Worm (Caenorhabditis elegans) whole organism, L4 larva: ENCODE results near the gene ZC373.5.
A peak's percentile ranks its signal among the peaks of the same experiment; 100 is the strongest.

ENCODE experiments used
- T20F7.1 ChIP-seq: fragments of 200-800 bp; sonication (Bioruptor generic); optimal IDR thresholded peaks from 2 replicates; lab custom pipeline; 2018; ENCODE audit warnings: mild to moderate bottlenecking, missing genetic modification characterization, missing compliant biosample characterization
- T26A8.4 ChIP-seq: fragments of 200-800 bp; sonication (Bioruptor generic); IDR thresholded peaks from 2 replicates; pipeline ENCODE4 v1.3.6; 2022; ENCODE audit warnings: missing genetic modification characterization, missing compliant biosample characterization
- Y105C5A.15 ChIP-seq: fragments of 200-800 bp; sonication (Bioruptor generic); IDR thresholded peaks from 2 replicates; pipeline ENCODE4 v1.3.6; 2022; ENCODE audit warnings: missing genetic modification characterization, missing compliant biosample characterization
- aha-1 ChIP-seq: fragments of 150-350 bp; peaks from one replicate; lab custom pipeline; 2014; ENCODE audit warnings: missing biosample characterization, missing genetic modification characterization
- ceh-20 ChIP-seq: fragments of 200-800 bp; sonication (Bioruptor generic); IDR thresholded peaks from 2 replicates; pipeline ENCODE4 v1.3.6; 2022; ENCODE audit warnings: missing genetic modification reagents, missing genetic modification characterization, missing compliant biosample characterization
- ceh-32 ChIP-seq: sonication (generic microtip); optimal IDR thresholded peaks from 2 replicates; lab custom pipeline; 2016; ENCODE audit warnings: mild to moderate bottlenecking, missing genetic modification characterization, missing compliant biosample characterization; ENCODE audit not compliant: poor library complexity
- ceh-44 ChIP-seq: fragments of 200-800 bp; sonication (Bioruptor generic); IDR thresholded peaks from 2 replicates; pipeline ENCODE4 v1.3.6; 2022; ENCODE audit warnings: missing genetic modification reagents, missing genetic modification characterization, missing compliant biosample characterization
- daf-16 ChIP-seq, 3 experiments: sonication (generic microtip); optimal IDR thresholded peaks; 2 replicates each; lab custom pipeline; 2016 to 2017; ENCODE audit warnings: missing genetic modification characterization in 3 of 3, missing genetic modification reagents in 3 of 3, mild to moderate bottlenecking in 2 of 3, missing compliant biosample characterization in 2 of 3, missing biosample characterization in 1 of 3, moderate library complexity in 1 of 3
- dmd-6 ChIP-seq: fragments of 200-800 bp; sonication (Bioruptor generic); IDR thresholded peaks from 2 replicates; pipeline ENCODE4 v1.3.6; 2022; ENCODE audit warnings: missing genetic modification reagents, missing genetic modification characterization, missing compliant biosample characterization
- dmd-8 ChIP-seq: fragments of 200-800 bp; sonication (Bioruptor generic); IDR thresholded peaks from 2 replicates; pipeline ENCODE4 v1.3.6; 2022; ENCODE audit warnings: missing genetic modification characterization, missing compliant biosample characterization
- dve-1 ChIP-seq: sonication (generic microtip); optimal IDR thresholded peaks from 2 replicates; lab custom pipeline; 2017; ENCODE audit warnings: antibody characterized with exemption, mild to moderate bottlenecking, missing genetic modification characterization, missing compliant biosample characterization; ENCODE audit not compliant: insufficient read depth
- egl-27 ChIP-seq: sonication (generic microtip); optimal IDR thresholded peaks from 3 replicates; lab custom pipeline; 2017; ENCODE audit warnings: missing biosample characterization, missing genetic modification reagents, missing genetic modification characterization
- hif-1 ChIP-seq, 2 experiments: sonication (generic microtip); optimal IDR thresholded peaks; 2 replicates each; lab custom pipeline; 2016 to 2017; ENCODE audit warnings: missing compliant biosample characterization in 2 of 2, missing genetic modification characterization in 2 of 2, missing genetic modification reagents in 2 of 2, missing genotype in 2 of 2, mild to moderate bottlenecking in 1 of 2
- hlh-11 ChIP-seq: fragments of 200-800 bp; sonication (Bioruptor generic); optimal IDR thresholded peaks from 2 replicates; lab custom pipeline; 2018; ENCODE audit warnings: mild to moderate bottlenecking, missing genetic modification characterization, missing compliant biosample characterization
- hlh-30 ChIP-seq: sonication (generic microtip); optimal IDR thresholded peaks from 2 replicates; lab custom pipeline; 2017; ENCODE audit warnings: antibody characterized with exemption, mild to moderate bottlenecking, missing genetic modification characterization, missing compliant biosample characterization; ENCODE audit not compliant: insufficient read depth
- lim-7 ChIP-seq: fragments of 200-800 bp; sonication (Bioruptor generic); IDR thresholded peaks from 2 replicates; pipeline ENCODE4 v1.3.6; 2022; ENCODE audit warnings: missing genetic modification characterization, missing compliant biosample characterization
- lin-1 ChIP-seq: fragments of 200-800 bp; sonication (Bioruptor generic); IDR thresholded peaks from 2 replicates; pipeline ENCODE4 v1.3.6; 2022; ENCODE audit warnings: missing genetic modification reagents, missing genetic modification characterization, missing compliant biosample characterization
- lin-13 ChIP-seq: fragments of 150-350 bp; optimal IDR thresholded peaks from 2 replicates; lab custom pipeline; 2014; ENCODE audit warnings: missing biosample characterization, missing genetic modification reagents, missing genetic modification characterization
- lin-38 ChIP-seq: fragments of 200-800 bp; sonication (Bioruptor generic); IDR thresholded peaks from 2 replicates; pipeline ENCODE4 v1.3.6; 2022; ENCODE audit warnings: missing genetic modification reagents, missing genetic modification characterization, missing compliant biosample characterization
- madf-5 ChIP-seq, 2 experiments: fragments of 200-800 bp; sonication (Bioruptor generic); IDR thresholded peaks; 2 replicates each; pipeline ENCODE4 v1.3.6; 2022; ENCODE audit warnings: missing compliant biosample characterization in 2 of 2, missing genetic modification characterization in 2 of 2
- mdl-1 ChIP-seq, 2 experiments: fragments of 150-350 bp in 1 of 2; sonication (generic microtip) in 1 of 2; optimal IDR thresholded peaks; 2 replicates each; lab custom pipeline; 2014 to 2017; ENCODE audit warnings: missing biosample characterization in 2 of 2, missing genetic modification characterization in 2 of 2
- mdt-29 ChIP-seq: fragments of 200-800 bp; sonication (Bioruptor generic); IDR thresholded peaks from 2 replicates; pipeline ENCODE4 v1.3.6; 2022; ENCODE audit warnings: missing genetic modification reagents, missing genetic modification characterization, missing compliant biosample characterization
- mep-1 ChIP-seq: fragments of 150-350 bp; sonication (generic microtip); optimal IDR thresholded peaks from 3 replicates; lab custom pipeline; 2014; ENCODE audit warnings: missing biosample characterization, missing genetic modification characterization
- mes-2 ChIP-seq: sonication (generic microtip); optimal IDR thresholded peaks from 2 replicates; lab custom pipeline; 2016; ENCODE audit warnings: missing genotype, mild to moderate bottlenecking, missing genetic modification characterization, missing compliant biosample characterization; ENCODE audit not compliant: poor library complexity, severe bottlenecking
- mxl-2 ChIP-seq: fragments of 200-800 bp; sonication (Bioruptor generic); conservative IDR thresholded peaks from 2 replicates; pipeline ENCODE4 v1.3.6; 2022; ENCODE audit warnings: missing genetic modification reagents, missing genetic modification characterization, missing compliant biosample characterization
- nhr-10 ChIP-seq: fragments of 150-350 bp; optimal IDR thresholded peaks from 2 replicates; lab custom pipeline; 2014; ENCODE audit warnings: missing biosample characterization, missing genetic modification characterization
- nhr-102 ChIP-seq: sonication (generic microtip); optimal IDR thresholded peaks from 2 replicates; lab custom pipeline; 2016; ENCODE audit warnings: mild to moderate bottlenecking, missing genetic modification characterization, moderate library complexity, missing compliant biosample characterization
- nhr-11 ChIP-seq: fragments of 150-350 bp; optimal IDR thresholded peaks from 2 replicates; lab custom pipeline; 2014; ENCODE audit warnings: missing biosample characterization, missing genetic modification characterization
- nhr-111 ChIP-seq: fragments of 200-800 bp; sonication (Bioruptor generic); optimal IDR thresholded peaks from 2 replicates; lab custom pipeline; 2018; ENCODE audit warnings: mild to moderate bottlenecking, missing genetic modification characterization, missing compliant biosample characterization
- nhr-25 ChIP-seq: sonication (generic microtip); optimal IDR thresholded peaks from 2 replicates; lab custom pipeline; 2017; ENCODE audit warnings: missing genetic modification characterization, mild to moderate bottlenecking, missing compliant biosample characterization, antibody characterized with exemption, moderate library complexity, borderline replicate concordance; ENCODE audit not compliant: insufficient read depth
- nhr-28 ChIP-seq: fragments of 150-350 bp; optimal IDR thresholded peaks from 2 replicates; lab custom pipeline; 2014; ENCODE audit warnings: missing biosample characterization, missing genetic modification characterization
- nhr-48 ChIP-seq: sonication (generic microtip); optimal IDR thresholded peaks from 2 replicates; lab custom pipeline; 2016; ENCODE audit warnings: mild to moderate bottlenecking, missing genetic modification characterization, missing compliant biosample characterization
- nhr-6 ChIP-seq: fragments of 150-350 bp; optimal IDR thresholded peaks from 2 replicates; lab custom pipeline; 2014; ENCODE audit warnings: missing biosample characterization, missing genetic modification characterization
- nhr-77 ChIP-seq: fragments of 150-350 bp; optimal IDR thresholded peaks from 2 replicates; lab custom pipeline; 2014; ENCODE audit warnings: missing biosample characterization, missing genetic modification characterization
- php-3 ChIP-seq: fragments of 200-800 bp; sonication (Bioruptor generic); IDR thresholded peaks from 2 replicates; pipeline ENCODE4 v1.3.6; 2022; ENCODE audit warnings: missing genetic modification reagents, missing genetic modification characterization, missing compliant biosample characterization
- pqm-1 ChIP-seq: sonication (generic microtip); optimal IDR thresholded peaks from 2 replicates; lab custom pipeline; 2017; ENCODE audit warnings: missing biosample characterization, missing genetic modification characterization
- rbr-2 ChIP-seq: sonication (generic microtip); optimal IDR thresholded peaks from 2 replicates; lab custom pipeline; 2016; ENCODE audit warnings: missing genotype, missing genetic modification characterization, missing compliant biosample characterization
- snpc-4 ChIP-seq: fragments of 150-350 bp; optimal IDR thresholded peaks from 2 replicates; lab custom pipeline; 2014; ENCODE audit warnings: missing biosample characterization, missing genetic modification characterization
- spr-1 ChIP-seq: sonication (generic microtip); optimal IDR thresholded peaks from 2 replicates; lab custom pipeline; 2016; ENCODE audit warnings: mild to moderate bottlenecking, missing genetic modification characterization, missing compliant biosample characterization
- tag-97 ChIP-seq: fragments of 200-800 bp; sonication (Bioruptor generic); IDR thresholded peaks from 2 replicates; pipeline ENCODE4 v1.3.6; 2022; ENCODE audit warnings: missing genetic modification characterization, missing compliant biosample characterization
- tra-1 ChIP-seq: fragments of 200-800 bp; sonication (Bioruptor generic); IDR thresholded peaks from 2 replicates; pipeline ENCODE4 v1.3.6; 2022; ENCODE audit warnings: missing genetic modification reagents, missing genetic modification characterization, missing compliant biosample characterization
- unc-39 ChIP-seq: sonication (generic microtip); optimal IDR thresholded peaks from 2 replicates; lab custom pipeline; 2017; ENCODE audit warnings: missing biosample characterization, missing genetic modification characterization
- unc-62 ChIP-seq, 3 experiments: fragments of 150-350 bp in 1 of 3; sonication (generic microtip); optimal IDR thresholded peaks in 2 of 3; peaks in 1 of 3; 1 replicate in 1 of 3; 2 replicates in 2 of 3; lab custom pipeline; 2014 to 2017; ENCODE audit warnings: missing biosample characterization in 3 of 3, missing genetic modification characterization in 3 of 3, missing genetic modification reagents in 3 of 3, missing genotype in 1 of 3
- zag-1 ChIP-seq: fragments of 150-350 bp; optimal IDR thresholded peaks from 2 replicates; lab custom pipeline; 2014; ENCODE audit warnings: missing biosample characterization, missing genetic modification characterization
- zip-11 ChIP-seq: fragments of 200-800 bp; sonication (Bioruptor generic); IDR thresholded peaks from 2 replicates; pipeline ENCODE4 v1.3.6; 2022; ENCODE audit warnings: missing genetic modification characterization, missing compliant biosample characterization
- zip-2 ChIP-seq: fragments of 150-350 bp; optimal IDR thresholded peaks from 2 replicates; lab custom pipeline; 2014; ENCODE audit warnings: missing biosample characterization, missing genetic modification characterization
- ztf-7 ChIP-seq: fragments of 150-350 bp; optimal IDR thresholded peaks from 2 replicates; lab custom pipeline; 2014; ENCODE audit warnings: missing biosample characterization, missing genetic modification characterization

Gene ZC373.5

ce11 chrX:10053742-10054409 lies 20.3 kb downstream of the ZC373.5 start, which contains the start of gene cbs-1 (continued):
- no peak for TF ChIP-seq rbr-2 (tag; lab: Kevin White, UChicago)
- no peak for TF ChIP-seq snpc-4
- no peak for TF ChIP-seq nhr-11 (tag; lab: Kevin White, UChicago)
- TF ChIP-seq zag-1 (tag; lab: Kevin White, UChicago), result no peak
- TF ChIP-seq nhr-111 (GFP tag; lab: Kevin White, UChicago), result no peak
- peak; percentile 5 for TF ChIP-seq nhr-28 (tag; lab: Kevin White, UChicago)
- TF ChIP-seq lim-7, result no peak
- no peak for TF ChIP-seq unc-39 (tag; lab: Kevin White, UChicago)
- TF ChIP-seq ztf-7, result no peak
- TF ChIP-seq madf-5 (GFP tag; IDR thresholded peaks at IDR 0.05; lab: Robert Waterston, UW), result no peak
- TF ChIP-seq egl-27, result no peak
- peak; percentile 15; the same call in 1 of the 2 replicates for TF ChIP-seq dmd-6 (GFP tag; lab: Robert Waterston, UW)
- TF ChIP-seq dve-1 (tag; lab: Kevin White, UChicago), result peak; percentile 76

ce11 chrX:10051625-10052024 lies 22.6 kb downstream of the ZC373.5 start:
- TF ChIP-seq tra-1 (GFP tag; lab: Robert Waterston, UW) (peak; percentile 52; the same call in 1 of the 2 replicates), mdt-29 (GFP tag; lab: Robert Waterston, UW) (0 out of 2 replicates have a peak, but pooled peaks have one; percentile 53), mes-2 (tag; lab: Kevin White, UChicago) (no peak), nhr-77 (tag; lab: Kevin White, UChicago) (peak; percentile 57), zip-11 (GFP tag; lab: Robert Waterston, UW) (no peak), zip-2 (tag; lab: Kevin White, UChicago) (peak; percentile 43), dmd-6 (GFP tag; lab: Robert Waterston, UW) (peak; percentile 90), tag-97 (GFP tag; lab: Robert Waterston, UW) (no peak), nhr-102 (tag; lab: Kevin White, UChicago) (peak; percentile 73), nhr-10 (tag; lab: Kevin White, UChicago) (peak; percentile 47), daf-16 (GFP tag; optimal IDR thresholded peaks at IDR 0.05; lab: Kevin White, UChicago) (peak in 1 of 2 experiments; percentile 45), daf-16 (tag; optimal IDR thresholded peaks at IDR 0.05; lab: Kevin White, UChicago) (peak; percentile 95), nhr-25 (tag; lab: Kevin White, UChicago) (peak; percentile 19), spr-1 (tag; lab: Kevin White, UChicago) (peak; percentile 33), mxl-2 (GFP tag; lab: Robert Waterston, UW) (0 out of 2 replicates have a peak, but pooled peaks have one; percentile 51), lin-38 (no peak), T26A8.4 (GFP tag; lab: Robert Waterston, UW) (peak; percentile 71), dmd-8 (GFP tag; lab: Robert Waterston, UW) (no peak), unc-62 (GFP tag; optimal IDR thresholded peaks at IDR 0.05 in 1 of 2; lab: Kevin White, UChicago) (peak in 1 of 2 experiments; percentile 88), unc-62 (tag; optimal IDR thresholded peaks at IDR 0.05; lab: Kevin White, UChicago) (no peak), dve-1 (tag; lab: Kevin White, UChicago) (peak; percentile 91), nhr-48 (peak; percentile 87), T20F7.1 (GFP tag; lab: Kevin White, UChicago) (peak; percentile 50), hlh-30 (peak; percentile 86), Y105C5A.15 (GFP tag; lab: Robert Waterston, UW) (no peak), ceh-44 (no peak), nhr-28 (tag; lab: Kevin White, UChicago) (peak; percentile 82), pqm-1 (tag; lab: Kevin White, UChicago) (peak; percentile 28), mep-1 (tag; lab: Kevin White, UChicago) (peak; percentile 62), nhr-6 (no peak), lin-1 (GFP tag; lab: Robert Waterston, UW) (peak; percentile 69; the same call in 1 of the 2 replicates), php-3 (peak; percentile 63), hlh-11 (peak; percentile 91), hif-1 (tag; optimal IDR thresholded peaks at IDR 0.05; lab: Kevin White, UChicago) (peak; percentile 94 to 98), mdl-1 (tag; optimal IDR thresholded peaks at IDR 0.05; lab: Kevin White, UChicago) (peak in 1 of 2 experiments; percentile 82), ceh-20 (GFP tag; lab: Robert Waterston, UW) (peak; percentile 64), ceh-32 (tag; lab: Kevin White, UChicago) (no peak), lin-13 (GFP tag; lab: Kevin White, UChicago) (peak; percentile 33), aha-1 (tag; lab: Kevin White, UChicago) (peak; percentile 100)
